Worm (Caenorhabditis elegans): ENCODE results near the gene W04G3.11.

W04G3.11 gene

ce11 chrX:11093985-11094593, 5.1 kb downstream of the W04G3.11 start (continued):
- peak; percentile 99 for TF ChIP-seq chd-7 (tag; optimal IDR thresholded peaks at IDR 0.05)
- TF ChIP-seq sptf-2 (GFP tag; optimal IDR thresholded peaks at IDR 0.05), result peak; percentile 81
- TF ChIP-seq mcd-1 (GFP tag; IDR thresholded peaks at IDR 0.05), result peak; percentile 93
- TF ChIP-seq mxl-1 (tag; optimal IDR thresholded peaks at IDR 0.05), result peak; percentile 83
- TF ChIP-seq snpc-3.4 (tag; optimal IDR thresholded peaks at IDR 0.05), result peak; percentile 60
- peak; percentile 98 for TF ChIP-seq rcor-1 (GFP tag; IDR thresholded peaks at IDR 0.05)
- TF ChIP-seq pbrm-1 (GFP tag; IDR thresholded peaks at IDR 0.05), result peak; percentile 98
- TF ChIP-seq F23B12.7 (tag; optimal IDR thresholded peaks at IDR 0.05; ENCODE audit: insufficient read depth), result peak; percentile 98
- peak; percentile 97 for TF ChIP-seq F37B4.10 (GFP tag; IDR thresholded peaks at IDR 0.05)
- TF ChIP-seq lir-1 (GFP tag; conservative IDR thresholded peaks at IDR 0.05), result peak; percentile 96
- TF ChIP-seq hrde-1 (tag; optimal IDR thresholded peaks at IDR 0.05; ENCODE audit: borderline replicate concordance), result peak; percentile 71
- TF ChIP-seq F33H1.4 (GFP tag; IDR thresholded peaks at IDR 0.05), result peak; percentile 53
- TF ChIP-seq nfya-2 (GFP tag; IDR thresholded peaks at IDR 0.05), result no peak
- TF ChIP-seq madf-8 (GFP tag; conservative IDR thresholded peaks at IDR 0.05), result no peak
- TF ChIP-seq lin-35 (GFP tag; optimal IDR thresholded peaks at IDR 0.05), result peak in 2 of 3 experiments; percentile 95 to 99
- peak; percentile 51 for TF ChIP-seq mel-28 (tag; optimal IDR thresholded peaks at IDR 0.05; ENCODE audit: borderline replicate concordance)
- TF ChIP-seq aptf-3 (GFP tag; IDR thresholded peaks at IDR 0.05), result 0 out of 2 replicates have a peak, but pooled peaks have one; percentile 27
- peak; percentile 91 for TF ChIP-seq ceh-40 (GFP tag; IDR thresholded peaks at IDR 0.05)
- TF ChIP-seq let-607 (tag; optimal IDR thresholded peaks at IDR 0.05), result peak; percentile 61 to 96
- peak; percentile 100 for TF ChIP-seq repo-1 (tag; optimal IDR thresholded peaks at IDR 0.05)
- peak; percentile 96 for TF ChIP-seq ets-4 (GFP tag; optimal IDR thresholded peaks at IDR 0.05)
- peak; percentile 61 for TF ChIP-seq attf-3 (GFP tag; conservative IDR thresholded peaks at IDR 0.05)
- TF ChIP-seq sea-2 (GFP tag; IDR thresholded peaks at IDR 0.05), result peak; percentile 95
- no peak for TF ChIP-seq Y79H2A.3 (GFP tag; conservative IDR thresholded peaks at IDR 0.05)
- TF ChIP-seq ztf-25 (GFP tag; IDR thresholded peaks at IDR 0.05), result no peak
- TF ChIP-seq Y53F4B.3 (GFP tag; IDR thresholded peaks at IDR 0.05), result no peak
- no peak for TF ChIP-seq F49E8.2 (tag; optimal IDR thresholded peaks at IDR 0.05; ENCODE audit: insufficient read depth)
- no peak for TF ChIP-seq F55B11.4 (tag; optimal IDR thresholded peaks at IDR 0.05; ENCODE audit: borderline replicate concordance, insufficient read depth)
- peak; percentile 97 for TF ChIP-seq hmg-20 (GFP tag; IDR thresholded peaks at IDR 0.05)
- peak; percentile 100 for TF ChIP-seq B0336.3 (GFP tag; IDR thresholded peaks at IDR 0.05)
- peak; percentile 95 for TF ChIP-seq nhr-90 (tag; optimal IDR thresholded peaks at IDR 0.05)
- peak; percentile 95 for TF ChIP-seq zim-3 (tag; optimal IDR thresholded peaks at IDR 0.05)
- peak; percentile 71 for TF ChIP-seq hsf-1 (GFP tag; IDR thresholded peaks at IDR 0.05)
- peak; percentile 37 for TF ChIP-seq rpc-1 (optimal IDR thresholded peaks at IDR 0.05)
- TF ChIP-seq rpc-1 (tag; optimal IDR thresholded peaks at IDR 0.05), result no peak
- peak; percentile 99 for TF ChIP-seq F52B5.7 (tag; optimal IDR thresholded peaks at IDR 0.05)
- peak; percentile 7 for TF ChIP-seq him-1 (tag; optimal IDR thresholded peaks at IDR 0.05)
- peak; percentile 91 for TF ChIP-seq ceh-58 (GFP tag; IDR thresholded peaks at IDR 0.05)
- TF ChIP-seq nhr-179 (tag; optimal IDR thresholded peaks at IDR 0.05), result peak; percentile 86
- peak; percentile 98 for TF ChIP-seq C06A6.2 (GFP tag; conservative IDR thresholded peaks at IDR 0.05)
- no peak for TF ChIP-seq hlh-26 (GFP tag; conservative IDR thresholded peaks at IDR 0.05)
- TF ChIP-seq B0261.1 (tag; optimal IDR thresholded peaks at IDR 0.05), result peak; percentile 68
- no peak for TF ChIP-seq mes-4 (tag; optimal IDR thresholded peaks at IDR 0.05)
- peak; percentile 97 for TF ChIP-seq B0035.1 (tag; optimal IDR thresholded peaks at IDR 0.05)
- TF ChIP-seq dox-1 (GFP tag; IDR thresholded peaks at IDR 0.05), result peak; percentile 99
- TF ChIP-seq K12H6.12 (tag; optimal IDR thresholded peaks at IDR 0.05), result peak; percentile 99
- peak; percentile 95 for TF ChIP-seq ekl-4 (GFP tag; IDR thresholded peaks at IDR 0.05)
